Fruit fly (Drosophila melanogaster): ENCODE results near the gene CG33654.

DNA sequence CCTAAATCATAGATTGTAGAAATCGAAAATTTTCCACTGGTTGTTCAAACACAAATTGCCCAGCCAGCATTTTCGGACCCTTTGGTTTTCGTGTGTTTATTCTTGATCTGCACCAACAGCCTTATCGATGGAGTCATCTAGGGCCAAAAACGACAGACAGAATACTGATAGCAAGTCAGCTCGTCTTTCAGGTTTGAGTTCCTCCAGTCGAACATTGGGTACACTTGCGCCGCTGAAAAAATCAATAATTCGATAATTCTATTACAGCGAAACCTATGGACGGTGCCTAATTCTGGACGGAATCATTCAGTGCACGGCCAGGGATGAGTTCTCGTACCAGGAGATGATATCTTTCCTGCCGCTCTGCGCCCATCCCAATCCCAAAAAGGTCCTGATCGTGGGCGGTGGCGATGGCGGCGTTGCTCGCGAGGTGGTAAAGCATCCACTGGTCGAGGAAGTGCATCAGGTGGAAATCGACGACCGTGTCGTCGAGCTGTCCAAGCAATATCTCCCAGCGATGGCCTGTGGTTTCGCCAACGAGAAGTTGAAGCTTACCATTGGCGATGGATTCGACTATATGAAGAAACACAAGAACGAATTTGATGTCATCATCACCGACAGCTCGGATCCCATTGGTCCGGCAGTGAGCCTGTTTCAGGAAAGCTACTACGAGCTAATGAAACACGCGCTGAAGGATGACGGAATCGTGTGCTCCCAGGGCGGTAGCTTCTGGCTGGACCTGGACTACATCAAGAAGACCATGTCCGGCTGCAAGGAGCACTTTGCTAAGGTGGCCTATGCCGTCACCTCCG is 49.3 kb upstream of the CG33654 start:
- TF ChIP-seq ss (GFP tag; optimal IDR thresholded peaks at IDR 0.05) (no peak), Sox102F (GFP tag; optimal IDR thresholded peaks at IDR 0.05) (no peak), CG6276 (GFP tag; optimal IDR thresholded peaks at IDR 0.05) (no peak), CG7368 (GFP tag; optimal IDR thresholded peaks at IDR 0.05) (no peak), CG10631 (GFP tag; optimal IDR thresholded peaks at IDR 0.05) (no peak), Blimp-1 (GFP tag; optimal IDR thresholded peaks at IDR 0.05) (no peak), Hr39 (GFP tag; optimal IDR thresholded peaks at IDR 0.05) (no peak), CG8319 (GFP tag; optimal IDR thresholded peaks at IDR 0.05) (no peak), cyc (GFP tag; optimal IDR thresholded peaks at IDR 0.05) (no peak), net (GFP tag; optimal IDR thresholded peaks at IDR 0.05) (no peak), CG6808 (GFP tag; optimal IDR thresholded peaks at IDR 0.05) (no peak), Sox15 (GFP tag; optimal IDR thresholded peaks at IDR 0.05) (no peak), dsx (GFP tag; optimal IDR thresholded peaks at IDR 0.05; ENCODE audit: poor library complexity, severe bottlenecking) (no peak)

Data from whole organism, prepupa.